Worm (Caenorhabditis elegans): Measurements from ENCODE around the gene C32D5.12.

The C32D5.12 gene

ce11 chrII:6370110-6370509, 11.3 kb upstream of the C32D5.12 start:
- peak; percentile 27 for TF ChIP-seq ceh-36 (tag; optimal IDR thresholded peaks at IDR 0.05)
- no peak for TF ChIP-seq hmbx-1 (tag; optimal IDR thresholded peaks at IDR 0.05)
- peak; percentile 50 for TF ChIP-seq hmg-4 (GFP tag; optimal IDR thresholded peaks at IDR 0.05)

- no peak for TF ChIP-seq B0310.2 (tag; optimal IDR thresholded peaks at IDR 0.05)
- no peak for TF ChIP-seq scrt-1 (GFP tag; IDR thresholded peaks at IDR 0.05)
- TF ChIP-seq ceh-13 (GFP tag; optimal IDR thresholded peaks at IDR 0.05), result no peak
- no peak for TF ChIP-seq flt-1 (GFP tag; IDR thresholded peaks at IDR 0.05)
- TF ChIP-seq aly-1 (tag; optimal IDR thresholded peaks at IDR 0.05), result no peak
- no peak for TF ChIP-seq hmbx-1 (tag; optimal IDR thresholded peaks at IDR 0.05)
- TF ChIP-seq sea-1 (GFP tag; conservative IDR thresholded peaks at IDR 0.05), result no peak
- no peak for TF ChIP-seq tbx-11 (GFP tag; IDR thresholded peaks at IDR 0.05)
- TF ChIP-seq pes-1 (GFP tag; IDR thresholded peaks at IDR 0.05), result no peak
- TF ChIP-seq tbx-37 (GFP tag; conservative IDR thresholded peaks at IDR 0.05), result no peak
- TF ChIP-seq hmg-4 (GFP tag; optimal IDR thresholded peaks at IDR 0.05), result no peak
- TF ChIP-seq ets-7 (tag; optimal IDR thresholded peaks at IDR 0.05), result no peak
- TF ChIP-seq ama-1 (optimal IDR thresholded peaks at IDR 0.05), result no peak
- no peak for TF ChIP-seq F13C5.2 (tag; optimal IDR thresholded peaks at IDR 0.05)
- no peak for TF ChIP-seq tra-4 (tag; optimal IDR thresholded peaks at IDR 0.05)
- TF ChIP-seq hnd-1 (tag; optimal IDR thresholded peaks at IDR 0.05), result no peak
- TF ChIP-seq ceh-36 (tag; optimal IDR thresholded peaks at IDR 0.05), result no peak
Observed at ce11 chrII:6366696-6367095, 7.9 kb upstream of the C32D5.12 start, which contains the start of gene ctsa-4.1. Gene ctsa-4.1, plus strand, starts transcription at chrII:6366996.

- TF ChIP-seq hnd-1 (tag; optimal IDR thresholded peaks at IDR 0.05), result no peak
- no peak for TF ChIP-seq ama-1 (optimal IDR thresholded peaks at IDR 0.05)
- no peak for TF ChIP-seq hmg-4 (GFP tag; optimal IDR thresholded peaks at IDR 0.05)
- TF ChIP-seq pes-1 (GFP tag; IDR thresholded peaks at IDR 0.05), result no peak
- TF ChIP-seq B0310.2 (tag; optimal IDR thresholded peaks at IDR 0.05), result no peak
- TF ChIP-seq flt-1 (GFP tag; IDR thresholded peaks at IDR 0.05), result no peak
- TF ChIP-seq scrt-1 (GFP tag; IDR thresholded peaks at IDR 0.05), result no peak
- no peak for TF ChIP-seq hmbx-1 (tag; optimal IDR thresholded peaks at IDR 0.05)
- TF ChIP-seq aly-1 (tag; optimal IDR thresholded peaks at IDR 0.05), result no peak
- no peak for TF ChIP-seq tbx-11 (GFP tag; IDR thresholded peaks at IDR 0.05)
- no peak for TF ChIP-seq ceh-36 (tag; optimal IDR thresholded peaks at IDR 0.05)
- TF ChIP-seq tbx-37 (GFP tag; conservative IDR thresholded peaks at IDR 0.05), result no peak
- TF ChIP-seq sea-1 (GFP tag; conservative IDR thresholded peaks at IDR 0.05), result no peak
- TF ChIP-seq tra-4 (tag; optimal IDR thresholded peaks at IDR 0.05), result no peak
- TF ChIP-seq ets-7 (tag; optimal IDR thresholded peaks at IDR 0.05), result no peak
- TF ChIP-seq ceh-13 (GFP tag; optimal IDR thresholded peaks at IDR 0.05), result no peak
- no peak for TF ChIP-seq F13C5.2 (tag; optimal IDR thresholded peaks at IDR 0.05)
Observed at ce11 chrII:6365237-6365815, 6.5 kb upstream of the C32D5.12 start, which contains the start of the genes ani-2 and clec-88. Gene ani-2, minus strand, starts transcription at chrII:6365367. Gene clec-88, plus strand, starts transcription at chrII:6365722.

- TF ChIP-seq tbx-11 (GFP tag; IDR thresholded peaks at IDR 0.05) (no peak), F13C5.2 (tag; optimal IDR thresholded peaks at IDR 0.05) (peak; percentile 1), sea-1 (GFP tag; conservative IDR thresholded peaks at IDR 0.05) (no peak)
Observed at ce11 chrII:6360822-6361221, 2.0 kb upstream of the C32D5.12 start, which contains the start of gene K10B2.4. Gene K10B2.4, minus strand, starts transcription at chrII:6360959.

- TF ChIP-seq hmbx-1 (tag; optimal IDR thresholded peaks at IDR 0.05), result no peak
- no peak for TF ChIP-seq ceh-13 (GFP tag; optimal IDR thresholded peaks at IDR 0.05)
- TF ChIP-seq tbx-37 (GFP tag; conservative IDR thresholded peaks at IDR 0.05), result no peak
- no peak for TF ChIP-seq aly-1 (tag; optimal IDR thresholded peaks at IDR 0.05)
- TF ChIP-seq flt-1 (GFP tag; IDR thresholded peaks at IDR 0.05), result no peak
- no peak for TF ChIP-seq ceh-36 (tag; optimal IDR thresholded peaks at IDR 0.05)
- TF ChIP-seq tbx-11 (GFP tag; IDR thresholded peaks at IDR 0.05), result no peak
- TF ChIP-seq ets-7 (tag; optimal IDR thresholded peaks at IDR 0.05), result no peak
- TF ChIP-seq ama-1 (optimal IDR thresholded peaks at IDR 0.05), result no peak
- no peak for TF ChIP-seq hnd-1 (tag; optimal IDR thresholded peaks at IDR 0.05)
Observed at ce11 chrII:6358232-6358631, 573 bp downstream of the C32D5.12 start.

- TF ChIP-seq scrt-1 (GFP tag; IDR thresholded peaks at IDR 0.05) (0 out of 2 replicates have a peak, but pooled peaks have one; percentile 11), tra-4 (tag; optimal IDR thresholded peaks at IDR 0.05) (no peak), hmg-4 (GFP tag; optimal IDR thresholded peaks at IDR 0.05) (peak; percentile 28), tbx-37 (GFP tag; conservative IDR thresholded peaks at IDR 0.05) (no peak), tbx-11 (GFP tag; IDR thresholded peaks at IDR 0.05) (no peak)
Observed at ce11 chrII:6355396-6356346, 3.1 kb downstream of the C32D5.12 start, which contains the start of gene C32D5.11. Gene C32D5.11, minus strand, starts transcription at chrII:6355446.

ce11 chrII:6351887-6352286, 6.9 kb downstream of the C32D5.12 start, which contains the start of gene C32D5.10:
Gene C32D5.10, minus strand, starts transcription at chrII:6351987.
- TF ChIP-seq F13C5.2 (tag; optimal IDR thresholded peaks at IDR 0.05) (no peak), ama-1 (optimal IDR thresholded peaks at IDR 0.05) (no peak), ceh-36 (tag; optimal IDR thresholded peaks at IDR 0.05) (no peak), ceh-13 (GFP tag; optimal IDR thresholded peaks at IDR 0.05) (no peak), tbx-11 (GFP tag; IDR thresholded peaks at IDR 0.05) (no peak), hmg-4 (GFP tag; optimal IDR thresholded peaks at IDR 0.05) (no peak), flt-1 (GFP tag; IDR thresholded peaks at IDR 0.05) (no peak), aly-1 (tag; optimal IDR thresholded peaks at IDR 0.05) (no peak), tra-4 (tag; optimal IDR thresholded peaks at IDR 0.05) (no peak), pes-1 (GFP tag; IDR thresholded peaks at IDR 0.05) (no peak), hnd-1 (tag; optimal IDR thresholded peaks at IDR 0.05) (no peak), sea-1 (GFP tag; conservative IDR thresholded peaks at IDR 0.05) (no peak), scrt-1 (GFP tag; IDR thresholded peaks at IDR 0.05) (no peak), hmbx-1 (tag; optimal IDR thresholded peaks at IDR 0.05) (no peak), B0310.2 (tag; optimal IDR thresholded peaks at IDR 0.05) (no peak), ets-7 (tag; optimal IDR thresholded peaks at IDR 0.05) (no peak), tbx-37 (GFP tag; conservative IDR thresholded peaks at IDR 0.05) (no peak)
